Fruit fly (Drosophila melanogaster): ENCODE data around the gene msd5.

msd5 gene

DNA sequence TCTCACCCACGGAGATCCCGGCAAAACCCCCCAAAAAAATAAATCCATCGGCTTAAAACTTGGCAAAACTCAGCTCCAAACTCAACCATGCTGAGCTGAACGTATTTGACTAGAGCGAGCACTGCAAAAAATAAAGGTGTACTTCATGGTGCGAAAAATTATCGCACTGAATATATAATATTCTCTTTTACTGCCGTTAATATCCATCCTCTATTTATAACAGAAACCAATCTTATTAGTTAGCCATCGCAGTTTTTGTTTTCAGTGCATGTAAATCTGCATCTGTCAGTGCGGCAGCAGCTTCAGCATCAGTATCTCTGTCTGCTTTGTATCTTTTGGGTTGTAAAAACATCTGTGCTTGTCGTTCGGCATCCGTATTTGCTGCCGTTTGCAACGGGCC lies 38.0 kb upstream of the msd5 start (continued):
- TF ChIP-seq Bteb2 (GFP tag; optimal IDR thresholded peaks at IDR 0.05) (no peak), NK7.1 (GFP tag; optimal IDR thresholded peaks at IDR 0.05) (no peak), CG9876 (GFP tag; optimal IDR thresholded peaks at IDR 0.05) (no peak), wek (GFP tag; optimal IDR thresholded peaks at IDR 0.05) (no peak), CG7963 (GFP tag; IDR thresholded peaks at IDR 0.05; ENCODE audit: partially characterized antibody) (no peak), CG32767 (GFP tag; IDR thresholded peaks at IDR 0.05) (no peak), grau (tag; optimal IDR thresholded peaks at IDR 0.05) (peak; percentile 24), CG1024 (GFP tag; IDR thresholded peaks at IDR 0.05) (peak; percentile 30; the same call in 1 of the 2 replicates), dmrt11E (tag; optimal IDR thresholded peaks at IDR 0.05) (peak; percentile 2), CG1233 (GFP tag; optimal IDR thresholded peaks at IDR 0.05) (no peak), CG9932 (GFP tag; IDR thresholded peaks at IDR 0.05) (no peak), bowl (GFP tag; IDR thresholded peaks at IDR 0.05) (0 out of 2 replicates have a peak, but pooled peaks have one; percentile 13), gem (tag; optimal IDR thresholded peaks at IDR 0.05) (peak; percentile 61), CG3995 (GFP tag; optimal IDR thresholded peaks at IDR 0.05) (no peak), Ravus (GFP tag; IDR thresholded peaks at IDR 0.05) (no peak), CG6683 (GFP tag; optimal IDR thresholded peaks at IDR 0.05) (no peak), CG1603 (tag; optimal IDR thresholded peaks at IDR 0.05) (peak; percentile 64), D19B (GFP tag; optimal IDR thresholded peaks at IDR 0.05) (no peak), CG10654 (GFP tag; optimal IDR thresholded peaks at IDR 0.05) (peak; percentile 6), ap (GFP tag; IDR thresholded peaks at IDR 0.05) (peak; percentile 29; the same call in 1 of the 2 replicates), dm (GFP tag; optimal IDR thresholded peaks at IDR 0.05) (no peak), Pdp1 (GFP tag; optimal IDR thresholded peaks at IDR 0.05) (peak; percentile 4 to 13), Nf-YC (tag; optimal IDR thresholded peaks at IDR 0.05) (no peak), Mes4 (GFP tag; optimal IDR thresholded peaks at IDR 0.05) (no peak), fd102C (GFP tag; optimal IDR thresholded peaks at IDR 0.05) (no peak), Ptx1 (GFP tag; IDR thresholded peaks at IDR 0.05) (peak; percentile 42), CG12104 (GFP tag; optimal IDR thresholded peaks at IDR 0.05) (no peak), Ada2b (GFP tag; IDR thresholded peaks at IDR 0.05) (peak; percentile 42), CG17385 (GFP tag; optimal IDR thresholded peaks at IDR 0.05) (peak; percentile 18), Hr51 (GFP tag; optimal IDR thresholded peaks at IDR 0.05) (peak in 1 of 2 experiments; percentile 52), nerfin-1 (tag; optimal IDR thresholded peaks at IDR 0.05) (no peak), CTCF (GFP tag; optimal IDR thresholded peaks at IDR 0.05) (no peak), knrl (GFP tag; IDR thresholded peaks at IDR 0.05; ENCODE audit: partially characterized antibody) (no peak), danr (GFP tag; IDR thresholded peaks at IDR 0.05) (no peak), CG6854 (GFP tag; optimal IDR thresholded peaks at IDR 0.05) (no peak), CG8478 (optimal IDR thresholded peaks at IDR 0.05) (no peak), otp (GFP tag; IDR thresholded peaks at IDR 0.05) (0 out of 3 replicates have a peak, but pooled peaks have one; percentile 46), Opbp (GFP tag; IDR thresholded peaks at IDR 0.05; ENCODE audit: partially characterized antibody) (no peak), CG4707 (GFP tag; optimal IDR thresholded peaks at IDR 0.05) (no peak), her (GFP tag; optimal IDR thresholded peaks at IDR 0.05) (no peak), phol (tag; optimal IDR thresholded peaks at IDR 0.05) (peak; percentile 40), CG11695 (GFP tag; IDR thresholded peaks at IDR 0.05) (peak; percentile 13; the same call in 1 of the 3 replicates), Drgx (GFP tag; IDR thresholded peaks at IDR 0.05) (peak; percentile 51), Med (GFP tag) (peak; percentile 68), kni (GFP tag; optimal IDR thresholded peaks at IDR 0.05) (no peak), onecut (GFP tag; IDR thresholded peaks at IDR 0.05) (no peak), HHEX (GFP tag; optimal IDR thresholded peaks at IDR 0.05) (no peak), CG17361 (GFP tag; IDR thresholded peaks at IDR 0.05) (no peak), chn (GFP tag; optimal IDR thresholded peaks at IDR 0.05) (peak; percentile 9), CG12659 (GFP tag; optimal IDR thresholded peaks at IDR 0.05) (no peak), CG30431 (GFP tag; optimal IDR thresholded peaks at IDR 0.05) (peak; percentile 22), ro (GFP tag; IDR thresholded peaks at IDR 0.05) (no peak)

All from whole organism, embryonic.